Worm (Caenorhabditis elegans) whole organism, young adult: ENCODE measurements around the gene clec-124.
"Not testable (repeated sequence)": the region's sequence is repeated elsewhere in the genome, so short reads cannot be mapped to it uniquely, and the experiment has no call there.

ENCODE experiments used
- T07F8.4 ChIP-seq: sonication (generic microtip); optimal IDR thresholded peaks from 2 replicates; lab custom pipeline; 2016; ENCODE audit warnings: mild to moderate bottlenecking, missing genetic modification characterization, moderate library complexity, missing compliant biosample characterization
- Y79H2A.3 ChIP-seq: fragments of 200-800 bp; sonication (Bioruptor generic); conservative IDR thresholded peaks from 2 replicates; pipeline ENCODE4 v1.3.6; 2022; ENCODE audit warnings: missing genetic modification reagents, missing genetic modification characterization, missing compliant biosample characterization
- bed-1 ChIP-seq: fragments of 200-800 bp; sonication (Bioruptor generic); IDR thresholded peaks from 2 replicates; pipeline ENCODE4 v1.3.6; 2022; ENCODE audit warnings: missing genetic modification reagents, missing genetic modification characterization, missing compliant biosample characterization
- cebp-2 ChIP-seq: fragments of 200-800 bp; sonication (Bioruptor generic); IDR thresholded peaks from 2 replicates; pipeline ENCODE4 v1.3.6; 2022; ENCODE audit warnings: missing genetic modification characterization, missing compliant biosample characterization
- die-1 ChIP-seq: sonication (generic microtip); optimal IDR thresholded peaks from 2 replicates; lab custom pipeline; 2016; ENCODE audit warnings: missing genotype, mild to moderate bottlenecking, missing genetic modification characterization, missing compliant biosample characterization
- dox-1 ChIP-seq: fragments of 200-800 bp; sonication (Bioruptor generic); IDR thresholded peaks from 2 replicates; pipeline ENCODE4 v1.3.6; 2022; ENCODE audit warnings: missing genetic modification reagents, missing genetic modification characterization, missing compliant biosample characterization
- dpl-1 ChIP-seq: fragments of 150-350 bp; optimal IDR thresholded peaks from 2 replicates; lab custom pipeline; 2014; ENCODE audit warnings: missing biosample characterization, missing genetic modification reagents, missing genetic modification characterization
- efl-1 ChIP-seq: fragments of 150-350 bp; optimal IDR thresholded peaks from 2 replicates; lab custom pipeline; 2014; ENCODE audit warnings: missing biosample characterization, missing genetic modification reagents, missing genetic modification characterization
- lin-40 ChIP-seq: sonication (generic microtip); optimal IDR thresholded peaks from 2 replicates; lab custom pipeline; 2016; ENCODE audit warnings: missing genetic modification characterization, mild to moderate bottlenecking, missing compliant biosample characterization, missing genotype, missing genetic modification reagents
- rcor-1 ChIP-seq: fragments of 200-800 bp; sonication (Bioruptor generic); IDR thresholded peaks from 2 replicates; pipeline ENCODE4 v1.3.6; 2022; ENCODE audit warnings: missing genetic modification reagents, missing genetic modification characterization, missing compliant biosample characterization
- repo-1 ChIP-seq: sonication (generic microtip); optimal IDR thresholded peaks from 2 replicates; lab custom pipeline; 2017; ENCODE audit warnings: mild to moderate bottlenecking, missing genetic modification characterization, missing compliant biosample characterization
- sptf-2 ChIP-seq: fragments of 200-800 bp; sonication (Bioruptor generic); optimal IDR thresholded peaks from 2 replicates; lab custom pipeline; 2018; ENCODE audit warnings: mild to moderate bottlenecking, missing genetic modification characterization, missing compliant biosample characterization
- unc-62 ChIP-seq: fragments of 150-350 bp; optimal IDR thresholded peaks from 2 replicates; lab custom pipeline; 2014; ENCODE audit warnings: missing biosample characterization, missing genetic modification reagents, missing genetic modification characterization
- ztf-6 ChIP-seq: fragments of 200-800 bp; sonication (Bioruptor generic); IDR thresholded peaks from 2 replicates; pipeline ENCODE4 v1.3.6; 2022; ENCODE audit warnings: missing genetic modification reagents, missing genetic modification characterization, missing compliant biosample characterization

DNA sequence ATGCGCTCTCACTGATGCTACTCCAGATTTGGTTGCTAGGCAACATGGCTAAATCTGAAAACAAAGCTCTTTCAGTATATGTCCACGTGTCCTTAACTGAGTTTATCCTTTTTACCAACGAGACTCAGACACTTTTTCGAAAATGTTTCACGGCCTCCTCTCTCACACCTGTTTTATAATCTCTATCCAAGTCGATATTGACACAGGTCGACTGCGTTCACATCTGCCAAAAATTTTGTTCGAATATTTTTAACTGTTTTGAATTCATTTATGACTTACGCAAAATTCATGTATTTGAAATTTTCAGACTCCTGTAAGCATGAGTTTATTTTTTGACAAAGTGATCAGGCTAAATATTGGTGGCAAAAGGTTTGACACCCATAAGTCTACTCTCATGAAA, 33.7 kb upstream of the clec-124 start, which contains the start of gene ZC239.3:
- not testable (repeated sequence) for TF ChIP-seq dpl-1 (GFP tag; lab: Kevin White, UChicago); unc-62 (GFP tag; lab: Kevin White, UChicago); T07F8.4; efl-1; repo-1; sptf-2; dox-1; die-1 (tag; lab: Kevin White, UChicago); bed-1; ztf-6 (GFP tag; lab: Robert Waterston, UW); rcor-1 (GFP tag; lab: Robert Waterston, UW); lin-40 (tag; lab: Kevin White, UChicago); Y79H2A.3 (GFP tag; lab: Robert Waterston, UW); cebp-2 (GFP tag; lab: Robert Waterston, UW)
